Fruit fly (Drosophila melanogaster): Measurements from ENCODE around the gene CG46514.
"Not testable (repeated sequence)": the region's sequence is repeated elsewhere in the genome, so short reads cannot be mapped to it uniquely, and the experiment has no call there.

Gene CG46514

dm6 chrX:22187070-22187469 lies 9.9 kb upstream of the CG46514 start, which contains the start of gene CG46512:
Gene CG46512 (plus strand): TSS chrX:22187370.
- TF ChIP-seq TFAM, sqz, grn (GFP tag; optimal IDR thresholded peaks at IDR 0.05): not testable (repeated sequence)

dm6 chrX:22191973-22192372 lies 5.0 kb upstream of the CG46514 start, which contains the start of gene CG46513:
Gene CG46513 (plus strand): TSS chrX:22192273.
- not testable (repeated sequence) for TF ChIP-seq z (GFP tag; IDR thresholded peaks at IDR 0.05); zf30C (GFP tag; optimal IDR thresholded peaks at IDR 0.05); CG11696 (GFP tag; IDR thresholded peaks at IDR 0.05)

dm6 chrX:22201883-22202282 lies 4.9 kb downstream of the CG46514 start, which contains the start of gene CG46515:
Gene CG46515 (plus strand): TSS chrX:22202183.
- not testable (repeated sequence) for TF ChIP-seq CG12391 (tag; optimal IDR thresholded peaks at IDR 0.05); Bteb2 (GFP tag; optimal IDR thresholded peaks at IDR 0.05); ac (GFP tag; optimal IDR thresholded peaks at IDR 0.05)

- TF ChIP-seq Rfx (GFP tag; IDR thresholded peaks at IDR 0.05); CG18599 (GFP tag; optimal IDR thresholded peaks at IDR 0.05); bcd (GFP tag; optimal IDR thresholded peaks at IDR 0.05): not testable (repeated sequence)
Measured at dm6 chrX:22212028-22212427, 15.1 kb downstream of the CG46514 start, which contains the start of gene CG46516. Gene CG46516 (plus strand): TSS chrX:22212328.

- TF ChIP-seq Awh (GFP tag; IDR thresholded peaks at IDR 0.05); CG8089 (GFP tag; optimal IDR thresholded peaks at IDR 0.05); CG10366 (GFP tag; IDR thresholded peaks at IDR 0.05): not testable (repeated sequence)
Measured at dm6 chrX:22217079-22217478, 20.1 kb downstream of the CG46514 start, which contains the start of gene CG46517. Gene CG46517 (plus strand): TSS chrX:22217379.

dm6 chrX:22226273-22226672 lies 29.3 kb downstream of the CG46514 start, which contains the start of gene CG46518:
Gene CG46518 (plus strand): TSS chrX:22226573.
- TF ChIP-seq CG14965 (GFP tag; optimal IDR thresholded peaks at IDR 0.05; ENCODE audit: borderline replicate concordance); CG16863 (GFP tag; optimal IDR thresholded peaks at IDR 0.05); CG8924 (tag; optimal IDR thresholded peaks at IDR 0.05): not testable (repeated sequence)

dm6 chrX:22231270-22231669 lies 34.3 kb downstream of the CG46514 start, which contains the start of gene CG46519:
Gene CG46519 (plus strand): TSS chrX:22231570.
- TF ChIP-seq Lpt (GFP tag; optimal IDR thresholded peaks at IDR 0.05); CG17361 (GFP tag; IDR thresholded peaks at IDR 0.05); yki (optimal IDR thresholded peaks at IDR 0.05): not testable (repeated sequence)

dm6 chrX:22236265-22236664 lies 39.3 kb downstream of the CG46514 start, which contains the start of gene CG46520:
Gene CG46520 (plus strand): TSS chrX:22236565.
- not testable (repeated sequence) for TF ChIP-seq sug (tag; optimal IDR thresholded peaks at IDR 0.05); CG13296 (GFP tag; optimal IDR thresholded peaks at IDR 0.05); esg (GFP tag; conservative IDR thresholded peaks at IDR 0.05)

- TF ChIP-seq en (GFP tag; optimal IDR thresholded peaks at IDR 0.05); CG9797 (GFP tag; optimal IDR thresholded peaks at IDR 0.05); dan (GFP tag; IDR thresholded peaks at IDR 0.05): not testable (repeated sequence)
Measured at dm6 chrX:22241272-22241671, 44.3 kb downstream of the CG46514 start, which contains the start of gene CG46521. Gene CG46521 (plus strand): TSS chrX:22241572.

Data from whole organism, embryonic.